Fruit fly (Drosophila melanogaster): Measurements from ENCODE around the gene Dsk.

The Dsk gene

dm6 chr3R:4232139-4233017 is 42.3 kb upstream of the Dsk start, which contains the start of gene CG14641 (continued):
- TF ChIP-seq dmrt99B (tag; optimal IDR thresholded peaks at IDR 0.05) = no peak
- TF ChIP-seq CG14667 (GFP tag; IDR thresholded peaks at IDR 0.05) = peak; percentile 29; the same call in 1 of the 2 replicates
- TF ChIP-seq CG8944 (GFP tag; optimal IDR thresholded peaks at IDR 0.05) = no peak
- TF ChIP-seq CG10267 (tag; optimal IDR thresholded peaks at IDR 0.05) = no peak
- TF ChIP-seq en (GFP tag; optimal IDR thresholded peaks at IDR 0.05) = no peak
- no peak for TF ChIP-seq NC2α (GFP tag; optimal IDR thresholded peaks at IDR 0.05)
- no peak for TF ChIP-seq fu2 (GFP tag; optimal IDR thresholded peaks at IDR 0.05)
- TF ChIP-seq Dref (GFP tag; IDR thresholded peaks at IDR 0.05) = peak; percentile 83
- no peak for TF ChIP-seq CG12942 (GFP tag; optimal IDR thresholded peaks at IDR 0.05)
- TF ChIP-seq CG17912 (GFP tag; optimal IDR thresholded peaks at IDR 0.05) = no peak
- no peak for TF ChIP-seq Hmr (GFP tag; optimal IDR thresholded peaks at IDR 0.05)
- TF ChIP-seq CG18476 (GFP tag; optimal IDR thresholded peaks at IDR 0.05) = no peak
- TF ChIP-seq chn (GFP tag; optimal IDR thresholded peaks at IDR 0.05) = no peak
- no peak for TF ChIP-seq rib (GFP tag; IDR thresholded peaks at IDR 0.05)
- TF ChIP-seq Max (GFP tag; optimal IDR thresholded peaks at IDR 0.05) = no peak
- no peak for TF ChIP-seq dimm (GFP tag; IDR thresholded peaks at IDR 0.05)
- TF ChIP-seq CG3281 (GFP tag; optimal IDR thresholded peaks at IDR 0.05) = no peak
- TF ChIP-seq Deaf1 (tag; optimal IDR thresholded peaks at IDR 0.05) = no peak
- no peak for TF ChIP-seq dan (GFP tag; IDR thresholded peaks at IDR 0.05)
- no peak for TF ChIP-seq Neu2 (GFP tag; optimal IDR thresholded peaks at IDR 0.05; ENCODE audit: borderline replicate concordance)
- no peak for TF ChIP-seq CG33557 (GFP tag; optimal IDR thresholded peaks at IDR 0.05)
- TF ChIP-seq CG3838 (GFP tag; optimal IDR thresholded peaks at IDR 0.05) = no peak
- no peak for TF ChIP-seq CG11695 (GFP tag; IDR thresholded peaks at IDR 0.05)
- TF ChIP-seq mld (GFP tag; IDR thresholded peaks at IDR 0.05; ENCODE audit: partially characterized antibody) = no peak
- no peak for TF ChIP-seq CG8388 (GFP tag; optimal IDR thresholded peaks at IDR 0.05)
- no peak for TF ChIP-seq NfI (GFP tag; optimal IDR thresholded peaks at IDR 0.05)
- TF ChIP-seq Aef1 (GFP tag; IDR thresholded peaks at IDR 0.05) = no peak
- no peak for TF ChIP-seq Oaz (GFP tag; IDR thresholded peaks at IDR 0.05)
- TF ChIP-seq Fer3 (tag; optimal IDR thresholded peaks at IDR 0.05) = no peak
- TF ChIP-seq pum (GFP tag; optimal IDR thresholded peaks at IDR 0.05) = no peak
- TF ChIP-seq Doc2 (GFP tag; IDR thresholded peaks at IDR 0.05) = no peak
- no peak for TF ChIP-seq trh (GFP tag; optimal IDR thresholded peaks at IDR 0.05)
- no peak for TF ChIP-seq Dek (tag; optimal IDR thresholded peaks at IDR 0.05)
- TF ChIP-seq CG32767 (GFP tag; IDR thresholded peaks at IDR 0.05) = no peak
- peak; percentile 49; the same call in 2 of the 3 replicates for TF ChIP-seq knrl (GFP tag; IDR thresholded peaks at IDR 0.05; ENCODE audit: partially characterized antibody)
- TF ChIP-seq Vsx1 (GFP tag; optimal IDR thresholded peaks at IDR 0.05) = no peak
- TF ChIP-seq CG2202 (tag; optimal IDR thresholded peaks at IDR 0.05) = no peak
- TF ChIP-seq Kr (GFP tag; optimal IDR thresholded peaks at IDR 0.05) = no peak
- no peak for TF ChIP-seq PHDP (tag; optimal IDR thresholded peaks at IDR 0.05)
- no peak for TF ChIP-seq Atf-2 (GFP tag; optimal IDR thresholded peaks at IDR 0.05)
- peak; percentile 30 for TF ChIP-seq nom (GFP tag; optimal IDR thresholded peaks at IDR 0.05)
- TF ChIP-seq kay (GFP tag; optimal IDR thresholded peaks at IDR 0.05) = no peak
- TF ChIP-seq CG8281 (tag; optimal IDR thresholded peaks at IDR 0.05) = no peak
- TF ChIP-seq CG4820 (GFP tag; optimal IDR thresholded peaks at IDR 0.05) = no peak
- TF ChIP-seq seq (GFP tag; IDR thresholded peaks at IDR 0.05) = no peak
- no peak for TF ChIP-seq h (optimal IDR thresholded peaks at IDR 0.05)
- no peak for TF ChIP-seq chinmo (GFP tag; IDR thresholded peaks at IDR 0.05; ENCODE audit: partially characterized antibody)
- no peak for TF ChIP-seq Camta (GFP tag; optimal IDR thresholded peaks at IDR 0.05)
- 0 out of 2 replicates have a peak, but pooled peaks have one; percentile 11 for TF ChIP-seq ap (GFP tag; IDR thresholded peaks at IDR 0.05)
- TF ChIP-seq disco-r (GFP tag; optimal IDR thresholded peaks at IDR 0.05) = no peak

All from whole organism, embryonic.